Worm (Caenorhabditis elegans): ENCODE data around the gene F17E9.5.

ce11 chrIV:8360817-8361216 is 15.2 kb downstream of the F17E9.5 start, which contains the start of gene sqv-1:
- no peak for TF ChIP-seq lsl-1 (GFP tag; optimal IDR thresholded peaks at IDR 0.05)
- TF ChIP-seq egl-18 (GFP tag; IDR thresholded peaks at IDR 0.05), result no peak
- no peak for TF ChIP-seq F57A8.1 (GFP tag; optimal IDR thresholded peaks at IDR 0.05)
- no peak for TF ChIP-seq ceh-40 (GFP tag; IDR thresholded peaks at IDR 0.05)
- TF ChIP-seq gei-17 (GFP tag; optimal IDR thresholded peaks at IDR 0.05), result no peak
- no peak for TF ChIP-seq Y56A3A.18 (GFP tag; IDR thresholded peaks at IDR 0.05)
